Fruit fly (Drosophila melanogaster) whole organism, embryonic: ENCODE results near the gene Atac2.

Experiments
- Antp ChIP-seq: fragments of 200-800 bp; sonication (Bioruptor generic); optimal IDR thresholded peaks from 3 replicates; lab custom pipeline; 2016; ENCODE audit warnings: missing biosample characterization, missing genetic modification characterization
- BEAF-32 ChIP-seq: fragments of 200-800 bp; sonication (Bioruptor generic); optimal IDR thresholded peaks from 3 replicates; lab custom pipeline; 2017; ENCODE audit warnings: missing biosample characterization, missing genetic modification characterization, mild to moderate bottlenecking, moderate library complexity, missing genetic modification reagents
- CG10366 ChIP-seq: fragments of 200-800 bp; sonication (Bioruptor generic); IDR thresholded peaks from 2 replicates; pipeline ENCODE4 v1.3.6; 2022; ENCODE audit warnings: missing biosample characterization, missing genetic modification characterization
- CG12104 ChIP-seq: fragments of 200-800 bp; sonication (Bioruptor generic); optimal IDR thresholded peaks from 3 replicates; lab custom pipeline; 2016; ENCODE audit warnings: missing biosample characterization, missing genetic modification characterization
- CG12391 ChIP-seq: fragments of 200-800 bp; sonication (Bioruptor generic); optimal IDR thresholded peaks from 3 replicates; lab custom pipeline; 2018; ENCODE audit warnings: missing biosample characterization, mild to moderate bottlenecking, missing genetic modification characterization, moderate library complexity
- CG14965 ChIP-seq: fragments of 200-800 bp; sonication (Bioruptor generic); optimal IDR thresholded peaks from 2 replicates; lab custom pipeline; 2016; ENCODE audit warnings: missing biosample characterization, missing genetic modification characterization, borderline replicate concordance
- CG15011 ChIP-seq: fragments of 200-800 bp; sonication (Bioruptor generic); optimal IDR thresholded peaks from 3 replicates; lab custom pipeline; 2018; ENCODE audit warnings: missing biosample characterization, mild to moderate bottlenecking, missing genetic modification characterization
- CG17912 ChIP-seq: fragments of 200-800 bp; sonication (Bioruptor generic); optimal IDR thresholded peaks from 2 replicates; lab custom pipeline; 2018; ENCODE audit warnings: missing biosample characterization, mild to moderate bottlenecking, missing genetic modification characterization
- CG1832 ChIP-seq: fragments of 200-800 bp; sonication (Bioruptor generic); optimal IDR thresholded peaks from 2 replicates; lab custom pipeline; 2017; ENCODE audit warnings: missing biosample characterization, mild to moderate bottlenecking, missing genetic modification characterization, inconsistent platforms
- CG2678 ChIP-seq: fragments of 200-800 bp; sonication (Bioruptor generic); optimal IDR thresholded peaks from 3 replicates; lab custom pipeline; 2019; ENCODE audit warnings: missing biosample characterization, mild to moderate bottlenecking, missing genetic modification characterization, moderate library complexity
- CG31224 ChIP-seq: fragments of 200-800 bp; sonication (Bioruptor generic); IDR thresholded peaks from 2 replicates; pipeline ENCODE4 v1.3.6; 2022; ENCODE audit warnings: missing biosample characterization, missing genetic modification characterization
- CG4282 ChIP-seq: fragments of 200-800 bp; sonication (Bioruptor generic); optimal IDR thresholded peaks from 2 replicates; lab custom pipeline; 2016; ENCODE audit warnings: missing biosample characterization, missing genetic modification characterization
- CG6175 ChIP-seq: fragments of 200-800 bp; sonication (Bioruptor generic); IDR thresholded peaks from 3 replicates; pipeline ENCODE4 v1.3.6; 2022; ENCODE audit warnings: missing biosample characterization, missing genetic modification characterization
- CG6254 ChIP-seq: fragments of 200-800 bp; sonication (Bioruptor generic); optimal IDR thresholded peaks from 3 replicates; lab custom pipeline; 2017; ENCODE audit warnings: mild to moderate bottlenecking, missing biosample characterization, missing genetic modification reagents, missing genetic modification characterization
- CG8089 ChIP-seq: fragments of 200-800 bp; sonication (Bioruptor generic); optimal IDR thresholded peaks from 3 replicates; lab custom pipeline; 2016; ENCODE audit warnings: missing biosample characterization, missing genetic modification characterization
- CG8359 ChIP-seq: fragments of 200-800 bp; sonication (Bioruptor generic); optimal IDR thresholded peaks from 2 replicates; lab custom pipeline; 2017; ENCODE audit warnings: missing biosample characterization, mild to moderate bottlenecking, missing genetic modification characterization, borderline replicate concordance
- D19A ChIP-seq: fragments of 200-800 bp; optimal IDR thresholded peaks from 3 replicates; lab custom pipeline; 2019; ENCODE audit warnings: missing biosample characterization, mild to moderate bottlenecking, missing genetic modification characterization, moderate library complexity
- Eip74EF ChIP-seq, 2 experiments: fragments of 200-800 bp in 1 of 2; fragments of >200 bp in 1 of 2; sonication (Bioruptor generic) in 1 of 2; optimal IDR thresholded peaks; 2 replicates each; lab custom pipeline; 2017 to 2019; ENCODE audit warnings: missing biosample characterization in 2 of 2, missing genetic modification characterization in 2 of 2, mild to moderate bottlenecking in 1 of 2, moderate library complexity in 1 of 2
- Elba2 ChIP-seq: fragments of 200-800 bp; sonication (Bioruptor generic); optimal IDR thresholded peaks from 3 replicates; lab custom pipeline; 2016; ENCODE audit warnings: missing biosample characterization, missing genetic modification characterization
- Ets97D ChIP-seq: fragments of 200-800 bp; sonication (Bioruptor generic); optimal IDR thresholded peaks from 3 replicates; lab custom pipeline; 2016; ENCODE audit warnings: missing biosample characterization, missing genetic modification characterization
- HmgZ ChIP-seq: fragments of 200-800 bp; sonication (Bioruptor generic); optimal IDR thresholded peaks from 2 replicates; lab custom pipeline; 2018; ENCODE audit warnings: missing biosample characterization, mild to moderate bottlenecking, missing genetic modification characterization
- Lpt ChIP-seq: fragments of >200 bp; optimal IDR thresholded peaks from 2 replicates; lab custom pipeline; 2018; ENCODE audit warnings: missing biosample characterization, missing genetic modification characterization
- Nf-YC ChIP-seq: fragments of 200-800 bp; optimal IDR thresholded peaks from 3 replicates; lab custom pipeline; 2019; ENCODE audit warnings: missing biosample characterization, mild to moderate bottlenecking, missing genetic modification characterization, moderate library complexity
- Six4 ChIP-seq: fragments of 200-800 bp; sonication (Bioruptor generic); optimal IDR thresholded peaks from 2 replicates; lab custom pipeline; 2016; ENCODE audit warnings: missing biosample characterization, missing genetic modification characterization
- Sox102F ChIP-seq: fragments of 200-800 bp; sonication (Bioruptor generic); optimal IDR thresholded peaks from 2 replicates; lab custom pipeline; 2018; ENCODE audit warnings: missing biosample characterization, mild to moderate bottlenecking, missing genetic modification characterization, moderate library complexity
- ash1 ChIP-seq: fragments of 200-800 bp; sonication (Bioruptor generic); optimal IDR thresholded peaks from 2 replicates; lab custom pipeline; 2018; ENCODE audit warnings: missing biosample characterization, mild to moderate bottlenecking, missing genetic modification characterization
- br ChIP-seq: fragments of >200 bp; optimal IDR thresholded peaks from 2 replicates; lab custom pipeline; 2017
- cato ChIP-seq: fragments of 200-800 bp; sonication (Bioruptor generic); optimal IDR thresholded peaks from 2 replicates; lab custom pipeline; 2016; ENCODE audit warnings: missing biosample characterization, missing genetic modification characterization, borderline replicate concordance
- dimm ChIP-seq: fragments of 200-800 bp; sonication (Bioruptor generic); IDR thresholded peaks from 2 replicates; pipeline ENCODE4 v1.3.6; 2022; ENCODE audit warnings: missing biosample characterization, missing genetic modification characterization
- en ChIP-seq: fragments of 200-800 bp; sonication (Bioruptor generic); optimal IDR thresholded peaks from 2 replicates; lab custom pipeline; 2016; ENCODE audit warnings: missing biosample characterization, missing genetic modification characterization
- gcm2 ChIP-seq: fragments of 200-800 bp; sonication (Bioruptor generic); optimal IDR thresholded peaks from 2 replicates; lab custom pipeline; 2016; ENCODE audit warnings: missing biosample characterization, missing genetic modification characterization
- gsb-n ChIP-seq: fragments of 200-800 bp; sonication (Bioruptor generic); optimal IDR thresholded peaks from 3 replicates; lab custom pipeline; 2018; ENCODE audit warnings: missing biosample characterization, mild to moderate bottlenecking, missing genetic modification characterization
- gt ChIP-seq: fragments of 200-800 bp; sonication (Bioruptor generic); IDR thresholded peaks from 2 replicates; pipeline ENCODE4 v1.3.6; 2022; ENCODE audit warnings: missing biosample characterization, missing genetic modification characterization
- her ChIP-seq: fragments of 200-800 bp; sonication (Bioruptor generic); optimal IDR thresholded peaks from 2 replicates; lab custom pipeline; 2016; ENCODE audit warnings: missing biosample characterization, missing genetic modification characterization
- luna ChIP-seq: fragments of 200-800 bp; sonication (Bioruptor generic); optimal IDR thresholded peaks from 2 replicates; lab custom pipeline; 2016; ENCODE audit warnings: missing biosample characterization, missing genetic modification characterization
- pan ChIP-seq, 4 experiments: fragments of >200 bp in 3 of 4; fragments of 200-800 bp in 1 of 4; sonication (Bioruptor generic) in 1 of 4; optimal IDR thresholded peaks in 3 of 4; IDR thresholded peaks in 1 of 4; 2 replicates each; pipeline versions ENCODE4 v1.3.6 to Lab custom; 2017 to 2022; ENCODE audit warnings: missing biosample characterization in 2 of 4, missing genetic modification characterization in 2 of 4, mixed read lengths in 1 of 4
- phol ChIP-seq: fragments of 200-800 bp; sonication (Bioruptor generic); optimal IDR thresholded peaks from 3 replicates; lab custom pipeline; 2018; ENCODE audit warnings: missing biosample characterization, mild to moderate bottlenecking, missing genetic modification characterization, moderate library complexity
- psq ChIP-seq: fragments of 200-800 bp; sonication (Bioruptor generic); optimal IDR thresholded peaks from 2 replicates; lab custom pipeline; 2017; ENCODE audit warnings: missing biosample characterization, missing genetic modification characterization
- sc ChIP-seq, 3 experiments: fragments of >200 bp in 2 of 3; fragments of 200-800 bp in 1 of 3; sonication (Bioruptor generic) in 1 of 3; optimal IDR thresholded peaks; 2 replicates in 2 of 3; 3 replicates in 1 of 3; lab custom pipeline; 2017; ENCODE audit warnings: mild to moderate bottlenecking in 1 of 3, missing biosample characterization in 1 of 3, missing genetic modification characterization in 1 of 3, missing genetic modification reagents in 1 of 3
- schlank ChIP-seq: fragments of 200-800 bp; sonication (Bioruptor generic); optimal IDR thresholded peaks from 2 replicates; lab custom pipeline; 2018; ENCODE audit warnings: missing biosample characterization, mild to moderate bottlenecking, missing genetic modification characterization
- sd ChIP-seq: fragments of 200-800 bp; sonication (Bioruptor generic); optimal IDR thresholded peaks from 3 replicates; lab custom pipeline; 2018; ENCODE audit warnings: missing biosample characterization, mild to moderate bottlenecking, missing genetic modification characterization, moderate library complexity
- shn ChIP-seq: fragments of 200-800 bp; sonication (Bioruptor generic); optimal IDR thresholded peaks from 3 replicates; lab custom pipeline; 2016; ENCODE audit warnings: missing biosample characterization, missing genetic modification characterization
- sima ChIP-seq: fragments of 200-800 bp; sonication (Bioruptor generic); optimal IDR thresholded peaks from 2 replicates; lab custom pipeline; 2016; ENCODE audit warnings: missing biosample characterization, missing genetic modification characterization
- sisA ChIP-seq: fragments of 200-800 bp; sonication (Bioruptor generic); IDR thresholded peaks from 2 replicates; pipeline ENCODE4 v1.3.6; 2022; ENCODE audit warnings: missing biosample characterization, missing genetic modification characterization
- trem ChIP-seq: fragments of 200-800 bp; optimal IDR thresholded peaks from 3 replicates; lab custom pipeline; 2019; ENCODE audit warnings: missing biosample characterization, mild to moderate bottlenecking, missing genetic modification characterization, moderate library complexity
- tup ChIP-seq: fragments of 200-800 bp; sonication (Bioruptor generic); optimal IDR thresholded peaks from 2 replicates; lab custom pipeline; 2016; ENCODE audit warnings: missing biosample characterization, mild to moderate bottlenecking, missing genetic modification characterization, moderate library complexity
- vnd ChIP-seq: fragments of 200-800 bp; sonication (Bioruptor generic); IDR thresholded peaks from 3 replicates; pipeline ENCODE4 v1.3.6; 2022; ENCODE audit warnings: missing biosample characterization, missing genetic modification characterization; ENCODE audit not compliant: partially characterized antibody
- wdn ChIP-seq: fragments of 200-800 bp; sonication (Bioruptor generic); IDR thresholded peaks from 2 replicates; pipeline ENCODE4 v1.3.6; 2022; ENCODE audit warnings: missing biosample characterization, missing genetic modification characterization
- z ChIP-seq: fragments of 200-800 bp; sonication (Bioruptor generic); IDR thresholded peaks from 3 replicates; pipeline ENCODE4 v1.3.6; 2022; ENCODE audit warnings: missing biosample characterization, missing genetic modification characterization
- zen ChIP-seq: fragments of 200-800 bp; sonication (Bioruptor generic); optimal IDR thresholded peaks from 3 replicates; lab custom pipeline; 2018; ENCODE audit warnings: missing biosample characterization, mild to moderate bottlenecking, missing genetic modification characterization, moderate library complexity
- zfh1 ChIP-seq: fragments of 200-800 bp; sonication (Bioruptor generic); IDR thresholded peaks from 3 replicates; pipeline ENCODE4 v1.3.6; 2022; ENCODE audit warnings: missing biosample characterization, missing genetic modification characterization

Gene Atac2

DNA sequence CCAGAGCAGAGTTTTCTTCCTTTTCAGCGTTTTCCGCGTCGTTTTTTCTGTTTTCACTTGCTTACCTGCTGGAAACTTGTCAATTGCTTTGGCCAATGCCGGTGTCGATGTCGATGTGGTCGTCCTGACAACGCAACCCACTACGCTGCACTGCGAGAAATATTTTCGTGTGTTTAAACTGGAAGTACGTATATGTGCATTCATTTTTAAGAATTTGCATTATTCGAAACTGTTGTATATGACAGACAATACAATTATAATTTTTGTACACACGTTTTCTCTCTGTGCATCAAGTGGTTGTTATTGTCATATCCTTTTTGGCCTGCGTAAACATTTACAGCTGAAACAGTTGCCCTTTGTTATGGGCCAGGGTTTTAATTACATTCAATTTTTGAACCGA is 4.0 kb upstream of the Atac2 start, which contains the start of gene IFT46 (continued):
- TF ChIP-seq sd (tag; lab: Kevin White, UChicago) (no peak), CG8089 (GFP tag; lab: Kevin White, UChicago) (no peak), shn (no peak), CG12104 (GFP tag; lab: Kevin White, UChicago) (no peak), Antp (GFP tag; lab: Kevin White, UChicago) (peak; percentile 17), Eip74EF (GFP tag; optimal IDR thresholded peaks at IDR 0.05; lab: Kevin White, UChicago) (no peak), BEAF-32 (GFP tag; lab: Kevin White, UChicago) (no peak), zen (peak; percentile 96), pan (optimal IDR thresholded peaks at IDR 0.05; lab: Kevin White, UChicago) (no peak), pan (GFP tag; optimal IDR thresholded peaks at IDR 0.05 in 1 of 2, IDR thresholded peaks at IDR 0.05 in 1 of 2) (no peak), sc (optimal IDR thresholded peaks at IDR 0.05; lab: Kevin White, UChicago) (no peak), sc (GFP tag; optimal IDR thresholded peaks at IDR 0.05; lab: Kevin White, UChicago) (no peak), en (GFP tag; lab: Kevin White, UChicago) (no peak), CG17912 (no peak), CG15011 (GFP tag; lab: Kevin White, UChicago) (no peak), zfh1 (peak; percentile 71), sisA (GFP tag; lab: Robert Waterston, UW) (no peak), gsb-n (tag; lab: Kevin White, UChicago) (no peak), luna (no peak), br (lab: Kevin White, UChicago) (no peak), HmgZ (no peak), dimm (GFP tag; lab: Robert Waterston, UW) (no peak), Nf-YC (tag; lab: Kevin White, UChicago) (no peak), sima (no peak), CG10366 (GFP tag; lab: Robert Waterston, UW) (no peak), ash1 (GFP tag; lab: Kevin White, UChicago) (no peak), CG6254 (GFP tag; lab: Kevin White, UChicago) (no peak), Sox102F (GFP tag; lab: Kevin White, UChicago) (no peak), vnd (GFP tag; lab: Robert Waterston, UW) (no peak), CG31224 (no peak), gcm2 (GFP tag; lab: Kevin White, UChicago) (no peak), Lpt (GFP tag; lab: Kevin White, UChicago) (no peak), Elba2 (peak; percentile 44), her (no peak), CG8359 (GFP tag; lab: Kevin White, UChicago) (no peak), phol (peak; percentile 14), wdn (GFP tag; lab: Robert Waterston, UW) (no peak), CG12391 (peak; percentile 3), Ets97D (GFP tag; lab: Kevin White, UChicago) (no peak), cato (GFP tag; lab: Kevin White, UChicago) (no peak), trem (tag; lab: Kevin White, UChicago) (no peak), CG14965 (GFP tag; lab: Kevin White, UChicago) (no peak), Six4 (GFP tag; lab: Kevin White, UChicago) (no peak), CG1832 (GFP tag; lab: Kevin White, UChicago) (no peak), D19A (no peak), tup (GFP tag; lab: Kevin White, UChicago) (no peak), z (GFP tag; lab: Robert Waterston, UW) (no peak), CG4282 (GFP tag; lab: Kevin White, UChicago) (no peak), psq (no peak), gt (GFP tag; lab: Robert Waterston, UW) (no peak), CG2678 (no peak), schlank (tag; lab: Kevin White, UChicago) (no peak), CG6175 (no peak)
